Worm (Caenorhabditis elegans): Measurements from ENCODE around the gene plk-3.

plk-3 gene

ce11 chrIV:7473159-7473649 is at the start of gene plk-3, which contains the start of gene F55G1.6:
Gene plk-3 (minus strand): TSS chrIV:7473209.
Gene F55G1.6 (plus strand): TSS chrIV:7473517.
- TF ChIP-seq hlh-6 (tag; optimal IDR thresholded peaks at IDR 0.05) (no peak), unc-86 (tag; optimal IDR thresholded peaks at IDR 0.05) (no peak), pha-2 (tag; optimal IDR thresholded peaks at IDR 0.05) (no peak), madf-2 (tag; optimal IDR thresholded peaks at IDR 0.05) (no peak), hlh-15 (tag; optimal IDR thresholded peaks at IDR 0.05) (no peak), npax-4 (tag; optimal IDR thresholded peaks at IDR 0.05) (no peak), ceh-14 (tag; optimal IDR thresholded peaks at IDR 0.05) (no peak), tbx-7 (tag; optimal IDR thresholded peaks at IDR 0.05) (no peak), odd-2 (tag; optimal IDR thresholded peaks at IDR 0.05) (no peak)

- TF ChIP-seq gmeb-2 (tag; optimal IDR thresholded peaks at IDR 0.05) (no peak), ref-2 (tag; optimal IDR thresholded peaks at IDR 0.05) (peak; percentile 58)
These were observed 48.6 kb upstream of the plk-3 start for ce11 chrIV:7521591-7521990.

- TF ChIP-seq hlh-8 (tag; optimal IDR thresholded peaks at IDR 0.05) (no peak), che-1 (tag; optimal IDR thresholded peaks at IDR 0.05) (no peak), ttx-3 (tag; optimal IDR thresholded peaks at IDR 0.05) (no peak), zip-5 (tag; optimal IDR thresholded peaks at IDR 0.05) (no peak), unc-42 (tag; optimal IDR thresholded peaks at IDR 0.05) (no peak)
These were observed 47.8 kb upstream of the plk-3 start for ce11 chrIV:7520841-7521240.

- TF ChIP-seq hlh-15 (tag; optimal IDR thresholded peaks at IDR 0.05) (no peak), ceh-34 (tag; optimal IDR thresholded peaks at IDR 0.05) (no peak), dmd-4 (tag; optimal IDR thresholded peaks at IDR 0.05; ENCODE audit: borderline replicate concordance) (no peak), ceh-45 (GFP tag; IDR thresholded peaks at IDR 0.05) (no peak), tbx-7 (tag; optimal IDR thresholded peaks at IDR 0.05) (no peak), ceh-9 (tag; optimal IDR thresholded peaks at IDR 0.05) (no peak), fkh-10 (GFP tag; optimal IDR thresholded peaks at IDR 0.05) (no peak), ceh-30 (tag; optimal IDR thresholded peaks at IDR 0.05) (no peak), C38D4.7 (GFP tag; optimal IDR thresholded peaks at IDR 0.05) (no peak), ref-2 (tag; optimal IDR thresholded peaks at IDR 0.05) (no peak), pat-9 (tag; optimal IDR thresholded peaks at IDR 0.05) (no peak), hlh-13 (GFP tag; optimal IDR thresholded peaks at IDR 0.05) (no peak), mec-3 (tag; optimal IDR thresholded peaks at IDR 0.05; ENCODE audit: borderline replicate concordance) (no peak)
These were observed 47.2 kb upstream of the plk-3 start for ce11 chrIV:7520258-7520657.

- no peak for TF ChIP-seq elt-4 (tag; optimal IDR thresholded peaks at IDR 0.05)
- TF ChIP-seq ceh-45 (GFP tag; IDR thresholded peaks at IDR 0.05): no peak
- no peak for TF ChIP-seq madf-2 (tag; optimal IDR thresholded peaks at IDR 0.05)
- no peak for TF ChIP-seq ceh-2 (tag; optimal IDR thresholded peaks at IDR 0.05)
- no peak for TF ChIP-seq ceh-30 (tag; optimal IDR thresholded peaks at IDR 0.05)
- TF ChIP-seq syd-9 (tag; optimal IDR thresholded peaks at IDR 0.05): no peak
- TF ChIP-seq hlh-13 (GFP tag; optimal IDR thresholded peaks at IDR 0.05): no peak
- no peak for TF ChIP-seq pha-2 (tag; optimal IDR thresholded peaks at IDR 0.05)
- TF ChIP-seq ceh-31 (tag; optimal IDR thresholded peaks at IDR 0.05): no peak
- no peak for TF ChIP-seq nhr-11 (tag; optimal IDR thresholded peaks at IDR 0.05)
- TF ChIP-seq pros-1 (tag; optimal IDR thresholded peaks at IDR 0.05): no peak
- no peak for TF ChIP-seq K02D7.2 (tag; optimal IDR thresholded peaks at IDR 0.05)
- TF ChIP-seq elt-2 (tag; optimal IDR thresholded peaks at IDR 0.05): no peak
These were observed 43.2 kb upstream of the plk-3 start, which contains the start of the genes R05G6.9 and R05G6.3 for ce11 chrIV:7516167-7516566. Gene R05G6.9 (minus strand): TSS chrIV:7516267. Gene R05G6.3 (plus strand): TSS chrIV:7516552.

All from whole organism, late embryonic.